Worm (Caenorhabditis elegans) whole organism, L4/young adult: ENCODE measurements around the gene M153.3.

ENCODE experiments used
- W03F9.2 ChIP-seq: fragments of 150-350 bp; optimal IDR thresholded peaks from 2 replicates; lab custom pipeline; 2014; ENCODE audit warnings: missing biosample characterization, missing genetic modification characterization
- dao-5 ChIP-seq: sonication (generic microtip); optimal IDR thresholded peaks from 2 replicates; lab custom pipeline; 2016; ENCODE audit warnings: missing genotype, missing genetic modification characterization, moderate library complexity, missing compliant biosample characterization
- him-1 ChIP-seq: sonication (generic microtip); optimal IDR thresholded peaks from 2 replicates; lab custom pipeline; 2016; ENCODE audit warnings: missing genotype, missing genetic modification reagents, missing genetic modification characterization, missing compliant biosample characterization

DNA sequence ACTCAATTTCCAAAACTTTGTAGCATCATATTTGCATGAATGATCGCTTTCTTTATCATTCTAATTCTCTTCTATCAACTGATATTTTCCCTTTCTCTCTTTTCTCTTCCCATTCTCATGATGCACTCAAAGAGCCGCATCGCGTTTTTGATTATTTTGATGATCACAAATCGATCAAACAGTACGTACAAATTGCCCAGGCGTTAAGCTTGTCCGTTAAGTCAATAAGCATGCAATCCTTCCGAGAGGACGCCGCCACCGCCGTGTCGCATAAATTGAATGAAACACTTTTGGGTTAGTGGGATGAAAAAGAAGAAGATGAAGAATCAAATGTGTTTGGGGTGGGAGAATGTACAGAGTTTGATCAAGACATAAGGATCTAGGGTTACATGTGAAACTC, 38.9 kb downstream of the M153.3 start:
- no peak for TF ChIP-seq dao-5 (tag; lab: Kevin White, UChicago)
- no peak for TF ChIP-seq him-1 (tag; lab: Kevin White, UChicago)
- no peak for TF ChIP-seq W03F9.2 (tag; lab: Kevin White, UChicago)
